Worm (Caenorhabditis elegans) whole organism, young adult: ENCODE data around the gene C14A4.13.

Experiments
- F49E8.2 ChIP-seq: sonication (generic microtip); optimal IDR thresholded peaks from 3 replicates; lab custom pipeline; 2017; ENCODE audit warnings: missing genetic modification characterization, mild to moderate bottlenecking, missing compliant biosample characterization, antibody characterized with exemption, moderate library complexity; ENCODE audit not compliant: insufficient read depth
- Y79H2A.3 ChIP-seq: fragments of 200-800 bp; sonication (Bioruptor generic); conservative IDR thresholded peaks from 2 replicates; pipeline ENCODE4 v1.3.6; 2022; ENCODE audit warnings: missing genetic modification reagents, missing genetic modification characterization, missing compliant biosample characterization
- akir-1 ChIP-seq: fragments of 200-800 bp; sonication (Bioruptor generic); optimal IDR thresholded peaks from 2 replicates; lab custom pipeline; 2018; ENCODE audit warnings: mild to moderate bottlenecking, missing genetic modification characterization, moderate library complexity, missing compliant biosample characterization
- ama-1 ChIP-seq, 3 experiments: fragments of 150-350 bp in 1 of 3; sonication (generic microtip) in 2 of 3; optimal IDR thresholded peaks; 2 replicates each; lab custom pipeline; 2014 to 2018; ENCODE audit warnings: missing biosample characterization in 2 of 3, missing genetic modification characterization in 2 of 3, missing genetic modification reagents in 2 of 3
- bed-1 ChIP-seq: fragments of 200-800 bp; sonication (Bioruptor generic); IDR thresholded peaks from 2 replicates; pipeline ENCODE4 v1.3.6; 2022; ENCODE audit warnings: missing genetic modification reagents, missing genetic modification characterization, missing compliant biosample characterization
- egl-18 ChIP-seq: fragments of 200-800 bp; sonication (Bioruptor generic); IDR thresholded peaks from 2 replicates; pipeline ENCODE4 v1.3.6; 2022; ENCODE audit warnings: missing genetic modification reagents, missing genetic modification characterization, missing compliant biosample characterization
- hlh-26 ChIP-seq: fragments of 200-800 bp; sonication (Bioruptor generic); conservative IDR thresholded peaks from 2 replicates; pipeline ENCODE4 v1.3.6; 2022; ENCODE audit warnings: missing genetic modification reagents, missing genetic modification characterization, missing compliant biosample characterization
- lag-1 ChIP-seq: fragments of 200-800 bp; sonication (Bioruptor generic); IDR thresholded peaks from 2 replicates; pipeline ENCODE4 v1.3.6; 2022; ENCODE audit warnings: missing genetic modification reagents, missing genetic modification characterization, missing compliant biosample characterization
- lsy-27 ChIP-seq: sonication (generic microtip); optimal IDR thresholded peaks from 2 replicates; lab custom pipeline; 2017; ENCODE audit warnings: missing genetic modification characterization, mild to moderate bottlenecking, missing compliant biosample characterization, antibody characterized with exemption, missing genotype, borderline replicate concordance; ENCODE audit not compliant: insufficient read depth
- pha-4 ChIP-seq: fragments of 150-350 bp; sonication (generic microtip); optimal IDR thresholded peaks from 2 replicates; lab custom pipeline; 2014; ENCODE audit warnings: missing biosample characterization, missing genetic modification reagents, missing genetic modification characterization
- unc-130 ChIP-seq: sonication (generic microtip); optimal IDR thresholded peaks from 2 replicates; lab custom pipeline; 2016; ENCODE audit warnings: missing genetic modification reagents, missing genetic modification characterization, missing compliant biosample characterization
- ztf-22 ChIP-seq: fragments of 200-800 bp; sonication (Bioruptor generic); optimal IDR thresholded peaks from 2 replicates; lab custom pipeline; 2018; ENCODE audit warnings: mild to moderate bottlenecking, missing genetic modification characterization, moderate library complexity, missing compliant biosample characterization

- TF ChIP-seq ama-1 (optimal IDR thresholded peaks at IDR 0.05; lab: Kevin White, UChicago) (no peak), ama-1 (GFP tag; optimal IDR thresholded peaks at IDR 0.05; lab: Kevin White, UChicago) (no peak), bed-1 (GFP tag; lab: Robert Waterston, UW) (0 out of 2 replicates have a peak, but pooled peaks have one; percentile 35), unc-130 (GFP tag; lab: Kevin White, UChicago) (no peak), akir-1 (GFP tag; lab: Kevin White, UChicago) (no peak), Y79H2A.3 (no peak), F49E8.2 (tag; lab: Kevin White, UChicago) (no peak), lag-1 (GFP tag; lab: Robert Waterston, UW) (no peak), egl-18 (GFP tag; lab: Robert Waterston, UW) (no peak), pha-4 (tag; lab: Kevin White, UChicago) (no peak), hlh-26 (GFP tag; lab: Robert Waterston, UW) (no peak), lsy-27 (tag; lab: Kevin White, UChicago) (no peak), ztf-22 (no peak)
Measured at ce11 chrII:10661448-10662064, 43.3 kb downstream of the C14A4.13 start.
